Worm (Caenorhabditis elegans): Measurements from ENCODE around the gene col-2.

- TF ChIP-seq ama-1 (optimal IDR thresholded peaks at IDR 0.05) (no peak), ets-7 (tag; optimal IDR thresholded peaks at IDR 0.05) (no peak), aly-1 (tag; optimal IDR thresholded peaks at IDR 0.05) (no peak), flt-1 (GFP tag; IDR thresholded peaks at IDR 0.05) (no peak), tra-4 (tag; optimal IDR thresholded peaks at IDR 0.05) (no peak), tbx-11 (GFP tag; IDR thresholded peaks at IDR 0.05) (no peak), ceh-36 (tag; optimal IDR thresholded peaks at IDR 0.05) (no peak), tbx-37 (GFP tag; conservative IDR thresholded peaks at IDR 0.05) (no peak), hmbx-1 (tag; optimal IDR thresholded peaks at IDR 0.05) (no peak), B0310.2 (tag; optimal IDR thresholded peaks at IDR 0.05) (no peak), sea-1 (GFP tag; conservative IDR thresholded peaks at IDR 0.05) (no peak), pes-1 (GFP tag; IDR thresholded peaks at IDR 0.05) (no peak), hmg-4 (GFP tag; optimal IDR thresholded peaks at IDR 0.05) (no peak), F13C5.2 (tag; optimal IDR thresholded peaks at IDR 0.05) (no peak)
Measured at ce11 chrIV:10110870-10111269, 25.6 kb upstream of the col-2 start.
